Worm (Caenorhabditis elegans): ENCODE results near the gene Y116F11B.9.

Gene Y116F11B.9

DNA sequence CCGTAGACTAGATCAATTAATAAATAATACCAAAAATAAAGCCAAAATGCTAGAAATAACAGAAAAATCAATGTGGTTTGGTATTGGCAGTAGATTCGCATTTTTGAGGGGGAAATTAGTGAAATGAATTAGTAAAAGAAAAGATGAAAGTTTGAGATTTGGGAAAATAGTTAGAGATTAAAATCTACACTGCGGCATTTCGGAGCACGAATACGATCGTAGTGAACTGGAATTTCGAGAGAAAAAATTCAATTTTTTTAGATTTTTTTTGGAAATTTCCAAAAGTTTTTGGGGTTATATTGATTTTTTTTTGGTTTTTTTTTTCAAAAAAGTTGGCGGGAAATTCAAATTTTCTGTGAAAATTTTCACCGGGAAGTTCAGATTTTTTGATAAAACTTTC is at the start of gene Y116F11B.9:
Gene Y116F11B.9, minus strand, starts transcription at position 101 of the 400 bp plus-strand sequence.
- TF ChIP-seq elt-1 (tag; optimal IDR thresholded peaks at IDR 0.05; ENCODE audit: borderline replicate concordance, insufficient read depth) (no peak), nhr-2 (tag; optimal IDR thresholded peaks at IDR 0.05) (no peak), blmp-1 (tag; optimal IDR thresholded peaks at IDR 0.05) (no peak), M03D4.4 (tag; optimal IDR thresholded peaks at IDR 0.05) (no peak), ces-1 (GFP tag; optimal IDR thresholded peaks at IDR 0.05) (no peak), ztf-11 (tag; optimal IDR thresholded peaks at IDR 0.05) (no peak), mab-5 (tag; optimal IDR thresholded peaks at IDR 0.05) (no peak), mls-2 (tag; optimal IDR thresholded peaks at IDR 0.05) (no peak), ceh-39 (tag; optimal IDR thresholded peaks at IDR 0.05) (no peak), mep-1 (tag; optimal IDR thresholded peaks at IDR 0.05) (no peak)

- TF ChIP-seq lin-13 (tag; optimal IDR thresholded peaks at IDR 0.05) (no peak), ztf-11 (tag; optimal IDR thresholded peaks at IDR 0.05) (no peak), tbx-8 (GFP tag; optimal IDR thresholded peaks at IDR 0.05) (no peak), ceh-83 (GFP tag; optimal IDR thresholded peaks at IDR 0.05) (no peak), unc-39 (tag; optimal IDR thresholded peaks at IDR 0.05) (no peak), nhr-2 (tag; optimal IDR thresholded peaks at IDR 0.05) (no peak), hlh-1 (tag; optimal IDR thresholded peaks at IDR 0.05) (no peak), blmp-1 (tag; optimal IDR thresholded peaks at IDR 0.05) (no peak), lsy-2 (tag; optimal IDR thresholded peaks at IDR 0.05) (no peak), mab-5 (tag; optimal IDR thresholded peaks at IDR 0.05) (no peak), unc-62 (GFP tag; optimal IDR thresholded peaks at IDR 0.05) (no peak), pha-4 (tag; optimal IDR thresholded peaks at IDR 0.05) (no peak), ceh-39 (tag; optimal IDR thresholded peaks at IDR 0.05) (no peak), mls-2 (tag; optimal IDR thresholded peaks at IDR 0.05) (no peak), M03D4.4 (tag; optimal IDR thresholded peaks at IDR 0.05) (no peak), ham-2 (GFP tag; optimal IDR thresholded peaks at IDR 0.05) (no peak), lin-32 (GFP tag; optimal IDR thresholded peaks at IDR 0.05) (no peak), ces-1 (GFP tag; optimal IDR thresholded peaks at IDR 0.05) (no peak), cnd-1 (tag; optimal IDR thresholded peaks at IDR 0.05) (no peak)
Measured at ce11 chrV:19915973-19916605, 48.3 kb upstream of the Y116F11B.9 start, which contains the start of the genes chk-2 and Y60A3A.19. chk-2 (minus strand) TSS chrV:19916023. Y60A3A.19 (plus strand) TSS chrV:19916555.

DNA sequence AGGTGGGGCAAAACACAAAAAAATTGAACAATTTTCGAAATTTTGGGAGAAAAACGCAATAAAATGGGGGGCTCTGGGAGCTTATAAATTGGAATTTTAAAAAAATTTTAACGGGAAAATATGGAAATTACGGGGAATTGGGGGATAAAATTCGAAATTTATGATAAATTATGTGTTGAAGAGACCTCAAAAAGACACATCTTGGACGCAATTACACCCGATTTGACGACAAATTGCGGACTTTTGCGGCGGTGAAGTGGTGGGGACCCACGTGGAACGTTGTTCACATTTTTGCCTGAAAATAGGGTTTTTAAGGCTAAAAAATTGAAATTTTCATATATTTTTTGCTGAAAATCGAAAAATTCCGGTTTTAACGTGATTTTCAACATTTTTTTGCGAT is 41.1 kb upstream of the Y116F11B.9 start:
- TF ChIP-seq lin-32 (GFP tag; optimal IDR thresholded peaks at IDR 0.05), result no peak
- TF ChIP-seq elt-3 (tag; optimal IDR thresholded peaks at IDR 0.05), result no peak
- no peak for TF ChIP-seq lin-13 (tag; optimal IDR thresholded peaks at IDR 0.05)
- no peak for TF ChIP-seq elt-1 (tag; optimal IDR thresholded peaks at IDR 0.05; ENCODE audit: borderline replicate concordance, insufficient read depth)
- TF ChIP-seq ceh-43 (GFP tag; optimal IDR thresholded peaks at IDR 0.05), result no peak
- TF ChIP-seq tbx-8 (GFP tag; optimal IDR thresholded peaks at IDR 0.05), result no peak
- no peak for TF ChIP-seq drap-1 (GFP tag; optimal IDR thresholded peaks at IDR 0.05)
- no peak for TF ChIP-seq bed-3 (GFP tag; optimal IDR thresholded peaks at IDR 0.05)
- TF ChIP-seq unc-120 (tag; optimal IDR thresholded peaks at IDR 0.05; ENCODE audit: poor library complexity, severe bottlenecking), result no peak
- no peak for TF ChIP-seq snpc-4 (tag; optimal IDR thresholded peaks at IDR 0.05)

- no peak for TF ChIP-seq drap-1 (GFP tag; optimal IDR thresholded peaks at IDR 0.05)
- no peak for TF ChIP-seq mep-1 (tag; optimal IDR thresholded peaks at IDR 0.05)
- TF ChIP-seq cnd-1 (tag; optimal IDR thresholded peaks at IDR 0.05), result no peak
- TF ChIP-seq nhr-237 (tag; optimal IDR thresholded peaks at IDR 0.05), result no peak
- no peak for TF ChIP-seq unc-39 (tag; optimal IDR thresholded peaks at IDR 0.05)
- TF ChIP-seq elt-3 (tag; optimal IDR thresholded peaks at IDR 0.05), result no peak
- TF ChIP-seq nhr-28 (tag; optimal IDR thresholded peaks at IDR 0.05), result no peak
- no peak for TF ChIP-seq lsy-2 (tag; optimal IDR thresholded peaks at IDR 0.05)
- no peak for TF ChIP-seq ztf-11 (tag; optimal IDR thresholded peaks at IDR 0.05)
- no peak for TF ChIP-seq snpc-4 (tag; optimal IDR thresholded peaks at IDR 0.05)
- no peak for TF ChIP-seq sptf-1 (tag; optimal IDR thresholded peaks at IDR 0.05)
- TF ChIP-seq unc-120 (tag; optimal IDR thresholded peaks at IDR 0.05; ENCODE audit: poor library complexity, severe bottlenecking), result no peak
- no peak for TF ChIP-seq mab-5 (tag; optimal IDR thresholded peaks at IDR 0.05)
- TF ChIP-seq nhr-2 (tag; optimal IDR thresholded peaks at IDR 0.05), result no peak
- no peak for TF ChIP-seq bed-3 (GFP tag; optimal IDR thresholded peaks at IDR 0.05)
- no peak for TF ChIP-seq hlh-1 (tag; optimal IDR thresholded peaks at IDR 0.05)
- TF ChIP-seq ces-1 (GFP tag; optimal IDR thresholded peaks at IDR 0.05), result no peak
- no peak for TF ChIP-seq zip-8 (tag; optimal IDR thresholded peaks at IDR 0.05)
- TF ChIP-seq tbx-8 (GFP tag; optimal IDR thresholded peaks at IDR 0.05), result no peak
Measured at ce11 chrV:19907365-19907764, 39.6 kb upstream of the Y116F11B.9 start, which contains the start of gene fars-2. fars-2 (minus strand) TSS chrV:19907434.
